Worm (Caenorhabditis elegans): ENCODE measurements around the gene lys-6.

DNA sequence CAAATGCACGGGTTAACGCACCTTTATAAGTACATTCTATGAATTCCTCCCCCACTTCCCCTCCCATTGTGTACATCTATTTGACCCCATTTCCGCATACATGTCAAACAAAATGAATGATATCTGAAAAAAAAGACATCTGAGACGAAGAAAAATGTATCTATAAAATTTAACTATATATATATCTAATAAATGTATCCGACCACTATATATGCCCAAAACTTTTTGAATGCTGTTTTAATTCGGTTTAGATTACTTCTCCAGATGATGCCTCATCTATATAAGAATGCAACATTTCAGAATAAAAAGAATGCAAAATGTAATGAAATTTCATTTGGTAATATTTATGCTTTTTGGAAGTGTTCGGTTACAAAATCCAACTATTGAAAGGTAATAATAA, 49.3 kb downstream of the lys-6 start, which contains the start of gene rib-1:
- TF ChIP-seq T22C8.4 (GFP tag; IDR thresholded peaks at IDR 0.05) (no peak), klf-2 (GFP tag; conservative IDR thresholded peaks at IDR 0.05) (no peak), tab-1 (GFP tag; IDR thresholded peaks at IDR 0.05) (no peak), cog-1 (tag; optimal IDR thresholded peaks at IDR 0.05) (no peak), med-1 (GFP tag; optimal IDR thresholded peaks at IDR 0.05; ENCODE audit: insufficient read depth) (no peak), flt-1 (GFP tag; IDR thresholded peaks at IDR 0.05) (no peak)

Measured in whole organism, midembryonic.